Worm (Caenorhabditis elegans) whole organism, late embryonic: ENCODE data around the gene ZK863.8.

Experiments
- ama-1 ChIP-seq: fragments of 150-350 bp; optimal IDR thresholded peaks from 2 replicates; lab custom pipeline; 2014
- ets-4 ChIP-seq: sonication (generic microtip); optimal IDR thresholded peaks from 2 replicates; lab custom pipeline; 2016; ENCODE audit warnings: missing genetic modification characterization, missing compliant biosample characterization
- nfya-1 ChIP-seq: sonication (generic microtip); optimal IDR thresholded peaks from 2 replicates; lab custom pipeline; 2017; ENCODE audit warnings: missing genetic modification characterization, mild to moderate bottlenecking, missing compliant biosample characterization, antibody characterized with exemption, moderate library complexity
- nhr-11 ChIP-seq: fragments of 150-350 bp; optimal IDR thresholded peaks from 2 replicates; lab custom pipeline; 2014; ENCODE audit warnings: missing biosample characterization, missing genetic modification characterization
- odd-2 ChIP-seq: sonication (generic microtip); optimal IDR thresholded peaks from 2 replicates; lab custom pipeline; 2017; ENCODE audit warnings: antibody characterized with exemption, mild to moderate bottlenecking, missing genetic modification characterization, missing compliant biosample characterization
- sox-4 ChIP-seq: sonication (generic microtip); optimal IDR thresholded peaks from 2 replicates; lab custom pipeline; 2017; ENCODE audit warnings: mild to moderate bottlenecking, missing genetic modification characterization, inconsistent platforms, missing compliant biosample characterization
- ttx-3 ChIP-seq: sonication (generic microtip); optimal IDR thresholded peaks from 2 replicates; lab custom pipeline; 2016; ENCODE audit warnings: missing genetic modification reagents, missing genetic modification characterization, missing compliant biosample characterization

DNA sequence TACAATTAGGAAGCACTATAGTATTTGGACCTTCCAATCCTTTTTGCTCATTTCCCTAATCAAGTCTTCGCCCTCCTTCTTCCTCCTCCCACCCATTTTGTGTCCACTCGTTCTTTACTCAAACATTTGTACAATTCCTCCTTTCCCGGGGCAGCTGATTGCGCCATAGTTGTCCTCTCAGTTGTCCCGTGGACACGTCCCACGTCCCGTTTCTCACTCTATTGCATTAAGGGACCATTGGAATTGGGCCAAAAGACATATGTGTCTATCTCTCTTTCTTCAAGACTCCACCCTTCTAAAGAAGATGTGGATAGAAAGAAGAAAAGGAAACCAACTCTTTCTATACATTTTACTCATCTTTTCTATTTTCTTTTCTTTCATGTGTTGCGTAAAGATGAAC is 23.8 kb upstream of the ZK863.8 start:
- TF ChIP-seq ama-1 (lab: Kevin White, UChicago) (no peak), sox-4 (tag; lab: Kevin White, UChicago) (no peak), ttx-3 (no peak), ets-4 (no peak), odd-2 (tag; lab: Kevin White, UChicago) (no peak), nhr-11 (no peak), nfya-1 (no peak)
